Worm (Caenorhabditis elegans): ENCODE data around the gene E02C12.9.
A peak's percentile ranks its signal among the peaks of the same experiment; 100 is the strongest.

Gene E02C12.9

DNA sequence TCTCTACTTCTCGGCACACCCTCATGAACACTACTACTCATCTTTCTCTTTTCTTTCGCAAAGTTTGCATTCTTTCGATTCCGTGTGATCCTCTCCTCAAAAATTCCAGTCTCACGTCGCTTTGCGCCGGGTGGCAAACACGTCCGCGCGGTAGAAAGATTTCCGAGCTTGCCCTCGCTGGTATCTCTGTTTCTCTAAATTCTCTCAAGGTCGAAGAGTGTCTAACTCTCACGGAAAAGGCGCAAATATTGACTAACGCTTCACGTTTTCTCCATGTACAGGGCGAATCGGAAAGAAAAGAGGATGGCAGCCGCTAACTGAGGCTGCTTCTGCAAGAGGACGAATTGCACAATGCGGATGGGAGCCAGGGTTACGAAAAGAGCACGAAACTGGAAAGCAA, 47.5 kb upstream of the E02C12.9 start:
- peak; percentile 15 for TF ChIP-seq lin-14 (GFP tag; optimal IDR thresholded peaks at IDR 0.05)
- TF ChIP-seq nhr-12 (tag; optimal IDR thresholded peaks at IDR 0.05): no peak
- no peak for TF ChIP-seq ztf-11 (tag; optimal IDR thresholded peaks at IDR 0.05)
- TF ChIP-seq nhr-11 (tag; optimal IDR thresholded peaks at IDR 0.05): no peak
- no peak for TF ChIP-seq C34B4.2 (tag; optimal IDR thresholded peaks at IDR 0.05)
- peak in 1 of 2 experiments; percentile 1 for TF ChIP-seq lin-35 (GFP tag; optimal IDR thresholded peaks at IDR 0.05)
- TF ChIP-seq lin-39 (tag; optimal IDR thresholded peaks at IDR 0.05): no peak

DNA sequence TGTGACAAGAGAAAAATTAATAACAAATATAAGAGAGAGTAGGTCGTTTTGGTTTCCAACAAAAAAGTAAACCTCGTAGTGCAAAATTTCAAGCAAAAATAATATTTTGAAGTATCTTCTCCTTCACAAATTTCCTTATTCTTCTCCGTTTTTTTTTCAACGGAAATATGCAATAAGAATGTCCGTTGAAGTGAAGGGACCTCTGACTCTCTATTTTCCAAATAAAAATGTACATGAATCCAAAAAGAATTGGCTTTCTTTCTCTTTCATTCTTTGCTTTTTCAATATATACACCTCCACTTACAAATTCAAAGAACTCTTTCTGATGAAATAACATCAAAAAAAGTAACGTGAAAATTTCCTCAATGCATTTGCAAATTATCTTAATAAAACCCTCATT, 41.3 kb upstream of the E02C12.9 start, which contains the start of gene F36D4.1:
F36D4.1 (plus strand) TSS at position 301 of the 400 bp plus-strand sequence.
- TF ChIP-seq fos-1 (tag; optimal IDR thresholded peaks at IDR 0.05) (no peak), lin-15B (tag; optimal IDR thresholded peaks at IDR 0.05) (no peak), isw-1 (GFP tag; IDR thresholded peaks at IDR 0.05) (no peak), unc-62 (GFP tag; optimal IDR thresholded peaks at IDR 0.05) (no peak), irx-1 (tag; optimal IDR thresholded peaks at IDR 0.05) (no peak), lin-13 (GFP tag; optimal IDR thresholded peaks at IDR 0.05) (no peak), mep-1 (tag; optimal IDR thresholded peaks at IDR 0.05) (no peak), lir-3 (tag; optimal IDR thresholded peaks at IDR 0.05; ENCODE audit: poor library complexity) (no peak), ceh-8 (GFP tag; optimal IDR thresholded peaks at IDR 0.05) (no peak), alr-1 (tag; optimal IDR thresholded peaks at IDR 0.05; ENCODE audit: borderline replicate concordance) (no peak), hlh-4 (tag; optimal IDR thresholded peaks at IDR 0.05) (no peak), mab-9 (GFP tag; IDR thresholded peaks at IDR 0.05) (no peak), rnt-1 (tag; optimal IDR thresholded peaks at IDR 0.05) (no peak), nhr-85 (tag) (no peak), fkh-10 (GFP tag; optimal IDR thresholded peaks at IDR 0.05) (no peak), skn-1 (tag; optimal IDR thresholded peaks at IDR 0.05) (no peak), zip-4 (GFP tag; optimal IDR thresholded peaks at IDR 0.05) (no peak), lsy-2 (tag; optimal IDR thresholded peaks at IDR 0.05) (no peak), nhr-71 (tag; optimal IDR thresholded peaks at IDR 0.05) (no peak), sox-4 (tag; optimal IDR thresholded peaks at IDR 0.05) (no peak)

DNA sequence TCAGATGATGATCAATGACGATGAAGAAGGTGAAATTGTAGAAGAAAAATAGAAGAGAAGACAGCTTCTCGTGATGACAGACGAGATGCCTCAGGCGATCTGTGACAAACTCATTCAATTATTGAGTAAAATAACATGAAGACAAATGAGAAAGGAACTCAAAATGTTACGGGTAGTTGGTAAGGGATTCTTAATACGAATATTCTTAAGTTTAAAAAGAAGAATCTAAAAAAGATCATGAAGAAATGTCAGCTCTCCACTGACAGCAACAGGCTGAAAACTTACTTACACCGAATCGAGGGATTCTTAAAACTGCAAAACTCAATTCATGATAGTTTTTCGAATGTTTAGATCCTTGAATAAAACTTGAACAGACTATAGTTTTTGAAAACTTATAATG, 39.2 kb upstream of the E02C12.9 start, which contains the start of gene F36D4.4:
F36D4.4 (minus strand) TSS at position 101 of the 400 bp plus-strand sequence.
- TF ChIP-seq unc-86 (tag; optimal IDR thresholded peaks at IDR 0.05): no peak
- no peak for TF ChIP-seq nhr-71 (tag; optimal IDR thresholded peaks at IDR 0.05)
- TF ChIP-seq tlp-1 (tag; optimal IDR thresholded peaks at IDR 0.05): no peak
- no peak for TF ChIP-seq vab-15 (tag; optimal IDR thresholded peaks at IDR 0.05)
- TF ChIP-seq isw-1 (GFP tag; IDR thresholded peaks at IDR 0.05): no peak
- TF ChIP-seq dpl-1 (GFP tag; optimal IDR thresholded peaks at IDR 0.05): no peak
- TF ChIP-seq xbp-1 (tag; optimal IDR thresholded peaks at IDR 0.05): no peak
- TF ChIP-seq nhr-237 (tag; optimal IDR thresholded peaks at IDR 0.05): no peak
- no peak for TF ChIP-seq ceh-8 (GFP tag; optimal IDR thresholded peaks at IDR 0.05)
- TF ChIP-seq ceh-82 (tag; optimal IDR thresholded peaks at IDR 0.05): no peak
- no peak for TF ChIP-seq egl-27 (tag; optimal IDR thresholded peaks at IDR 0.05)
- TF ChIP-seq nhr-12 (tag; optimal IDR thresholded peaks at IDR 0.05): no peak
- TF ChIP-seq aha-1 (tag; optimal IDR thresholded peaks at IDR 0.05): no peak
- no peak for TF ChIP-seq mdl-1 (tag; optimal IDR thresholded peaks at IDR 0.05)
- no peak for TF ChIP-seq lin-35 (GFP tag; optimal IDR thresholded peaks at IDR 0.05)
- no peak for TF ChIP-seq aly-2 (tag; optimal IDR thresholded peaks at IDR 0.05)
- no peak for TF ChIP-seq swsn-7 (tag; optimal IDR thresholded peaks at IDR 0.05)
- no peak for TF ChIP-seq egl-13 (tag; optimal IDR thresholded peaks at IDR 0.05)
- TF ChIP-seq ztf-4 (tag; optimal IDR thresholded peaks at IDR 0.05): no peak

All from whole organism, L1 larva.